Worm (Caenorhabditis elegans) whole organism, late embryonic: ENCODE results near the gene VZK822L.2.

Experiments
- F13H6.1 ChIP-seq: sonication (generic microtip); optimal IDR thresholded peaks from 2 replicates; lab custom pipeline; 2016; ENCODE audit warnings: missing genetic modification characterization, missing compliant biosample characterization
- K09A11.1 ChIP-seq: sonication (generic microtip); optimal IDR thresholded peaks from 2 replicates; lab custom pipeline; 2017; ENCODE audit warnings: antibody characterized with exemption, mild to moderate bottlenecking, missing genetic modification characterization, missing compliant biosample characterization; ENCODE audit not compliant: insufficient read depth
- T23F11.4 ChIP-seq: fragments of 200-800 bp; sonication (Bioruptor generic); optimal IDR thresholded peaks from 2 replicates; lab custom pipeline; 2018; ENCODE audit warnings: mild to moderate bottlenecking, missing genetic modification characterization, missing compliant biosample characterization
- Y22D7AL.16 ChIP-seq: sonication (generic microtip); optimal IDR thresholded peaks from 2 replicates; lab custom pipeline; 2016; ENCODE audit warnings: missing genetic modification characterization, missing compliant biosample characterization
- ahr-1 ChIP-seq: sonication (generic microtip); optimal IDR thresholded peaks from 2 replicates; lab custom pipeline; 2016; ENCODE audit warnings: missing genetic modification characterization, missing compliant biosample characterization
- ama-1 ChIP-seq: fragments of 150-350 bp; optimal IDR thresholded peaks from 2 replicates; lab custom pipeline; 2014
- ceh-18 ChIP-seq: sonication (generic microtip); optimal IDR thresholded peaks from 2 replicates; lab custom pipeline; 2016; ENCODE audit warnings: missing genetic modification characterization, missing compliant biosample characterization
- ceh-19 ChIP-seq: fragments of 200-800 bp; sonication (Bioruptor generic); optimal IDR thresholded peaks from 2 replicates; lab custom pipeline; 2018; ENCODE audit warnings: mild to moderate bottlenecking, missing genetic modification characterization, missing compliant biosample characterization
- ceh-2 ChIP-seq: sonication (generic microtip); optimal IDR thresholded peaks from 2 replicates; lab custom pipeline; 2016; ENCODE audit warnings: missing genotype, missing genetic modification characterization, missing compliant biosample characterization
- ceh-30 ChIP-seq: fragments of 150-350 bp; optimal IDR thresholded peaks from 2 replicates; lab custom pipeline; 2014; ENCODE audit warnings: missing biosample characterization, missing genetic modification characterization
- ceh-6 ChIP-seq: fragments of 200-800 bp; sonication (Bioruptor generic); optimal IDR thresholded peaks from 2 replicates; lab custom pipeline; 2018; ENCODE audit warnings: mild to moderate bottlenecking, missing genetic modification characterization, missing compliant biosample characterization
- ceh-9 ChIP-seq: sonication (generic microtip); optimal IDR thresholded peaks from 2 replicates; lab custom pipeline; 2016; ENCODE audit warnings: mild to moderate bottlenecking, missing genetic modification characterization, inconsistent platforms, missing compliant biosample characterization
- dmd-4 ChIP-seq: sonication (generic microtip); optimal IDR thresholded peaks from 2 replicates; lab custom pipeline; 2016; ENCODE audit warnings: borderline replicate concordance, missing genetic modification characterization, missing compliant biosample characterization
- elt-4 ChIP-seq: sonication (generic microtip); optimal IDR thresholded peaks from 2 replicates; lab custom pipeline; 2016; ENCODE audit warnings: missing genetic modification characterization, missing compliant biosample characterization
- ets-4 ChIP-seq: sonication (generic microtip); optimal IDR thresholded peaks from 2 replicates; lab custom pipeline; 2016; ENCODE audit warnings: missing genetic modification characterization, missing compliant biosample characterization
- fax-1 ChIP-seq: sonication (generic microtip); optimal IDR thresholded peaks from 2 replicates; lab custom pipeline; 2016; ENCODE audit warnings: missing genotype, missing genetic modification characterization, missing compliant biosample characterization
- fkh-6 ChIP-seq: sonication (generic microtip); optimal IDR thresholded peaks from 2 replicates; lab custom pipeline; 2016; ENCODE audit warnings: missing genetic modification characterization, missing compliant biosample characterization
- hlh-8 ChIP-seq: sonication (generic microtip); optimal IDR thresholded peaks from 2 replicates; lab custom pipeline; 2016; ENCODE audit warnings: missing genotype, missing genetic modification characterization, missing compliant biosample characterization
- madf-2 ChIP-seq: sonication (generic microtip); optimal IDR thresholded peaks from 2 replicates; lab custom pipeline; 2017; ENCODE audit warnings: missing genetic modification characterization, missing compliant biosample characterization
- nfya-1 ChIP-seq: sonication (generic microtip); optimal IDR thresholded peaks from 2 replicates; lab custom pipeline; 2017; ENCODE audit warnings: missing genetic modification characterization, mild to moderate bottlenecking, missing compliant biosample characterization, antibody characterized with exemption, moderate library complexity
- nhr-232 ChIP-seq: sonication (generic microtip); optimal IDR thresholded peaks from 2 replicates; lab custom pipeline; 2016; ENCODE audit warnings: missing genetic modification characterization, missing compliant biosample characterization
- npax-4 ChIP-seq: sonication (generic microtip); optimal IDR thresholded peaks from 2 replicates; lab custom pipeline; 2016; ENCODE audit warnings: missing genetic modification characterization, missing compliant biosample characterization
- odd-2 ChIP-seq: sonication (generic microtip); optimal IDR thresholded peaks from 2 replicates; lab custom pipeline; 2017; ENCODE audit warnings: antibody characterized with exemption, mild to moderate bottlenecking, missing genetic modification characterization, missing compliant biosample characterization
- pag-3 ChIP-seq: sonication (generic microtip); optimal IDR thresholded peaks from 2 replicates; lab custom pipeline; 2016; ENCODE audit warnings: missing compliant biosample characterization, missing genetic modification characterization, borderline replicate concordance
- pat-9 ChIP-seq: fragments of 200-800 bp; sonication (Bioruptor generic); optimal IDR thresholded peaks from 2 replicates; lab custom pipeline; 2018; ENCODE audit warnings: mild to moderate bottlenecking, missing genetic modification characterization, moderate library complexity, missing compliant biosample characterization
- pha-2 ChIP-seq: sonication (generic microtip); optimal IDR thresholded peaks from 2 replicates; lab custom pipeline; 2017; ENCODE audit warnings: mild to moderate bottlenecking, missing genetic modification characterization, missing compliant biosample characterization
- pqm-1 ChIP-seq: sonication (generic microtip); optimal IDR thresholded peaks from 2 replicates; lab custom pipeline; 2016; ENCODE audit warnings: missing genetic modification characterization, missing compliant biosample characterization
- ref-2 ChIP-seq: sonication (generic microtip); optimal IDR thresholded peaks from 2 replicates; lab custom pipeline; 2016; ENCODE audit warnings: missing genetic modification characterization, missing compliant biosample characterization
- rnt-1 ChIP-seq: sonication (generic microtip); optimal IDR thresholded peaks from 2 replicates; lab custom pipeline; 2016; ENCODE audit warnings: missing genetic modification characterization, missing compliant biosample characterization
- sox-2 ChIP-seq: fragments of 200-800 bp; sonication (Bioruptor generic); IDR thresholded peaks from 2 replicates; pipeline ENCODE4 v1.3.6; 2022; ENCODE audit warnings: missing genetic modification reagents, missing genetic modification characterization, missing compliant biosample characterization
- ttx-3 ChIP-seq: sonication (generic microtip); optimal IDR thresholded peaks from 2 replicates; lab custom pipeline; 2016; ENCODE audit warnings: missing genetic modification reagents, missing genetic modification characterization, missing compliant biosample characterization
- unc-3 ChIP-seq, 2 experiments: fragments of 200-800 bp in 1 of 2; sonication (Bioruptor generic) in 1 of 2; sonication (generic microtip) in 1 of 2; conservative IDR thresholded peaks in 1 of 2; optimal IDR thresholded peaks in 1 of 2; 2 replicates each; pipeline versions ENCODE4 v1.3.6 to Lab custom; 2016 to 2022; ENCODE audit warnings: missing compliant biosample characterization in 2 of 2, missing genetic modification characterization in 2 of 2, missing genetic modification reagents in 1 of 2
- unc-42 ChIP-seq: sonication (generic microtip); optimal IDR thresholded peaks from 2 replicates; lab custom pipeline; 2016; ENCODE audit warnings: missing genotype, missing genetic modification characterization, missing compliant biosample characterization

The VZK822L.2 gene

ce11 chrIV:11897710-11898109 is 14.1 kb upstream of the VZK822L.2 start:
- TF ChIP-seq unc-42 (tag; lab: Kevin White, UChicago): no peak
- TF ChIP-seq sox-2 (GFP tag; lab: Robert Waterston, UW): no peak
- TF ChIP-seq ceh-19: no peak
- TF ChIP-seq elt-4 (tag; lab: Kevin White, UChicago): no peak

- no peak for TF ChIP-seq ceh-30 (tag; lab: Kevin White, UChicago)
- TF ChIP-seq nfya-1: no peak
- TF ChIP-seq ceh-9 (tag; lab: Kevin White, UChicago): no peak
- TF ChIP-seq F13H6.1 (tag; lab: Kevin White, UChicago): no peak
- TF ChIP-seq pqm-1: no peak
- TF ChIP-seq T23F11.4 (GFP tag; lab: Kevin White, UChicago): no peak
Observed at ce11 chrIV:11899358-11899757, 12.5 kb upstream of the VZK822L.2 start, which contains the start of gene nhr-43. nhr-43 (plus strand) TSS chrIV:11899590.

- TF ChIP-seq madf-2 (tag; lab: Kevin White, UChicago): no peak
- TF ChIP-seq pag-3: no peak
- TF ChIP-seq unc-3 (GFP tag; conservative IDR thresholded peaks at IDR 0.05; lab: Robert Waterston, UW): no peak
- TF ChIP-seq unc-3 (tag; optimal IDR thresholded peaks at IDR 0.05; lab: Kevin White, UChicago): no peak
Observed at ce11 chrIV:11900399-11900798, 11.4 kb upstream of the VZK822L.2 start.

ce11 chrIV:11901215-11901614 is 10.6 kb upstream of the VZK822L.2 start:
- no peak for TF ChIP-seq fax-1 (tag; lab: Kevin White, UChicago)

- no peak for TF ChIP-seq ceh-30 (tag; lab: Kevin White, UChicago)
- TF ChIP-seq pha-2 (tag; lab: Kevin White, UChicago): no peak
- no peak for TF ChIP-seq fkh-6 (tag; lab: Kevin White, UChicago)
- no peak for TF ChIP-seq dmd-4 (tag; lab: Kevin White, UChicago)
- TF ChIP-seq fax-1 (tag; lab: Kevin White, UChicago): no peak
- no peak for TF ChIP-seq nhr-232 (tag; lab: Kevin White, UChicago)
- no peak for TF ChIP-seq ets-4 (tag; lab: Kevin White, UChicago)
- TF ChIP-seq ref-2 (tag; lab: Kevin White, UChicago): no peak
- no peak for TF ChIP-seq T23F11.4 (GFP tag; lab: Kevin White, UChicago)
- no peak for TF ChIP-seq Y22D7AL.16 (tag; lab: Kevin White, UChicago)
- no peak for TF ChIP-seq ceh-2 (tag; lab: Kevin White, UChicago)
- TF ChIP-seq ceh-9 (tag; lab: Kevin White, UChicago): no peak
- no peak for TF ChIP-seq pat-9 (tag; lab: Kevin White, UChicago)
- no peak for TF ChIP-seq ceh-18 (tag; lab: Kevin White, UChicago)
- no peak for TF ChIP-seq K09A11.1
- no peak for TF ChIP-seq F13H6.1 (tag; lab: Kevin White, UChicago)
- no peak for TF ChIP-seq ama-1 (lab: Kevin White, UChicago)
- TF ChIP-seq ceh-6: no peak
- no peak for TF ChIP-seq ttx-3 (tag; lab: Kevin White, UChicago)
- TF ChIP-seq rnt-1: no peak
Observed at ce11 chrIV:11902832-11903231, 9.0 kb upstream of the VZK822L.2 start.

- TF ChIP-seq ceh-2 (tag; lab: Kevin White, UChicago): no peak
- TF ChIP-seq rnt-1: no peak
- TF ChIP-seq npax-4: no peak
- no peak for TF ChIP-seq ahr-1 (tag; lab: Kevin White, UChicago)
- TF ChIP-seq T23F11.4 (GFP tag; lab: Kevin White, UChicago): no peak
- no peak for TF ChIP-seq odd-2 (tag; lab: Kevin White, UChicago)
- no peak for TF ChIP-seq ceh-9 (tag; lab: Kevin White, UChicago)
- TF ChIP-seq hlh-8 (tag; lab: Kevin White, UChicago): no peak
- no peak for TF ChIP-seq ceh-30 (tag; lab: Kevin White, UChicago)
Observed at ce11 chrIV:11903676-11904075, 8.1 kb upstream of the VZK822L.2 start.
